Worm (Caenorhabditis elegans): ENCODE data around the gene F27E5.3.

The F27E5.3 gene

DNA sequence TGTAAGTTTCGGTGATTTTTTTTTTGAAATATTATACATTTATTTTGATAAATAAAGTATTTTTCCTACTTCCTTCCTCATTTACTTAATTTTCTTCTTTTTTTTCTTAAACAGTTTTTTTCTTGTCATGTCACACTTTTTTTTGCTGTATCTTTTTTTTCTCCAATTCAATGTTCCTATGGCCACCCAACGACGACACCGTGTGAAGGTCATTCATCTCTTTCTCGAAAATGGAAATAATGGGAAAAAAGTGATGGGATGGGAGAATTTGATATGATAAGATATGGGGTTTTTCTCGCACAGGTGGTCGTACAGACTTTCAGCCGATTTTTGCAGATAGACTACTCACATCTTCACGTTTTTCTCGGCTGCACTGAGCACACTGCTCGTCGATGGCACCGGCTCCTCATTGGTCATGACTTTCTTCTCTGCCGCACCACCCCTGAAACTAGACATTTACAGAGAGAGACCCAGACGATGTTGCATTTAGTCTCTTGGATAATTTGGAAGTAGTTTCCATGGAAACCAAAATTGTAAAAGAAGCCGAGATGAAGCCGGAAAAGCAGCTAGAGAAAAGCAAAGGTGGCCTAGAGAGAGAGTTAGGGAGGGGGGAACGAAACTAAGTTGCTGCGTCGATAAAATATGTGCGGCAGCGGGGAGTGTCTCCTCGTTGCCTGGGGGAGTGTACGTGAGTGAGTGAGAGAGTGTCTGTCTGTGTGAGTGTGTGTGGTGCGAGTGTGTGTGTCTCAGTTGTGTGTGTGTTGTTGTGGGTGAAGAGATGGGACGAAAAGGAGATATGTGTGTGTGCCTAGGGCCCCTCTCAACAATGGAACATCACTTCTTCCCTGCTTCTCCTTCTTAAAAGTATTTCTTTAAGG lies 25.2 kb upstream of the F27E5.3 start, which contains the start of gene daf-19:
Gene daf-19 (minus strand): TSS at position 442 of the 878 bp plus-strand sequence.
- TF ChIP-seq hnd-1 (tag; optimal IDR thresholded peaks at IDR 0.05) (peak; percentile 24), scrt-1 (GFP tag; IDR thresholded peaks at IDR 0.05) (peak; percentile 73; the same call in 1 of the 2 replicates), flt-1 (GFP tag; IDR thresholded peaks at IDR 0.05) (peak; percentile 17; the same call in 1 of the 2 replicates), pes-1 (GFP tag; IDR thresholded peaks at IDR 0.05) (no peak), ceh-36 (tag; optimal IDR thresholded peaks at IDR 0.05) (peak; percentile 47), tbx-11 (GFP tag; IDR thresholded peaks at IDR 0.05) (no peak), ets-7 (tag; optimal IDR thresholded peaks at IDR 0.05) (no peak), aly-1 (tag; optimal IDR thresholded peaks at IDR 0.05) (peak; percentile 87), tra-4 (tag; optimal IDR thresholded peaks at IDR 0.05) (peak; percentile 62), ceh-13 (GFP tag; optimal IDR thresholded peaks at IDR 0.05) (no peak), hmbx-1 (tag; optimal IDR thresholded peaks at IDR 0.05) (peak; percentile 26), ama-1 (optimal IDR thresholded peaks at IDR 0.05) (no peak), hmg-4 (GFP tag; optimal IDR thresholded peaks at IDR 0.05) (peak; percentile 93), tbx-37 (GFP tag; conservative IDR thresholded peaks at IDR 0.05) (no peak), F13C5.2 (tag; optimal IDR thresholded peaks at IDR 0.05) (peak; percentile 77), sea-1 (GFP tag; conservative IDR thresholded peaks at IDR 0.05) (0 out of 2 replicates have a peak, but pooled peaks have one; percentile 39), B0310.2 (tag; optimal IDR thresholded peaks at IDR 0.05) (peak; percentile 52)

- TF ChIP-seq sea-1 (GFP tag; conservative IDR thresholded peaks at IDR 0.05), result no peak
- no peak for TF ChIP-seq scrt-1 (GFP tag; IDR thresholded peaks at IDR 0.05)
- TF ChIP-seq tbx-37 (GFP tag; conservative IDR thresholded peaks at IDR 0.05), result no peak
- TF ChIP-seq hnd-1 (tag; optimal IDR thresholded peaks at IDR 0.05), result no peak
These were observed 23.7 kb upstream of the F27E5.3 start for ce11 chrII:10167731-10168130.

DNA sequence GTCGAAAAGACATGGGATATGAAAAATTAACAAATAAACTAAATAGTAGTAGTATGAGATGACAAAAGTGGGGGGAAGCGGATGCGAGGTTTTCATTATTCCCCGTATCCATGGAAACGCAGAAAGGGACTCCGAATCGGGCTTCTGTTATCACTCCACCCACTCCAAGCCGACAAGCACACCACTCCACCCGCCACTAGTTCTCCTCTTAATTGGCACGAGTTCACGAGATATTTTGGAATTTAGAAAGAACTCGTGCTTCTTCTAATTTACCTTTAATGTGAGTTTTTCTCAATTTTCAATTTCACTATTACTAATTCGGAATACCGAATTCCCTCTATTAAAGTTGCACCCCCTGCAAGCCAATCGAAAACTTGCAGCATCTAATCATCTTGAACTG lies 22.4 kb upstream of the F27E5.3 start:
- no peak for TF ChIP-seq tra-4 (tag; optimal IDR thresholded peaks at IDR 0.05)
- no peak for TF ChIP-seq tbx-11 (GFP tag; IDR thresholded peaks at IDR 0.05)
- TF ChIP-seq sea-1 (GFP tag; conservative IDR thresholded peaks at IDR 0.05), result no peak
- no peak for TF ChIP-seq pes-1 (GFP tag; IDR thresholded peaks at IDR 0.05)
- TF ChIP-seq ets-7 (tag; optimal IDR thresholded peaks at IDR 0.05), result no peak
- no peak for TF ChIP-seq hmg-4 (GFP tag; optimal IDR thresholded peaks at IDR 0.05)
- TF ChIP-seq hnd-1 (tag; optimal IDR thresholded peaks at IDR 0.05), result no peak
- no peak for TF ChIP-seq B0310.2 (tag; optimal IDR thresholded peaks at IDR 0.05)
- TF ChIP-seq F13C5.2 (tag; optimal IDR thresholded peaks at IDR 0.05), result no peak
- no peak for TF ChIP-seq hmbx-1 (tag; optimal IDR thresholded peaks at IDR 0.05)
- TF ChIP-seq aly-1 (tag; optimal IDR thresholded peaks at IDR 0.05), result no peak
- TF ChIP-seq flt-1 (GFP tag; IDR thresholded peaks at IDR 0.05), result no peak
- TF ChIP-seq ama-1 (optimal IDR thresholded peaks at IDR 0.05), result no peak
- TF ChIP-seq ceh-36 (tag; optimal IDR thresholded peaks at IDR 0.05), result no peak
- no peak for TF ChIP-seq ceh-13 (GFP tag; optimal IDR thresholded peaks at IDR 0.05)
- no peak for TF ChIP-seq tbx-37 (GFP tag; conservative IDR thresholded peaks at IDR 0.05)
- TF ChIP-seq scrt-1 (GFP tag; IDR thresholded peaks at IDR 0.05), result no peak

DNA sequence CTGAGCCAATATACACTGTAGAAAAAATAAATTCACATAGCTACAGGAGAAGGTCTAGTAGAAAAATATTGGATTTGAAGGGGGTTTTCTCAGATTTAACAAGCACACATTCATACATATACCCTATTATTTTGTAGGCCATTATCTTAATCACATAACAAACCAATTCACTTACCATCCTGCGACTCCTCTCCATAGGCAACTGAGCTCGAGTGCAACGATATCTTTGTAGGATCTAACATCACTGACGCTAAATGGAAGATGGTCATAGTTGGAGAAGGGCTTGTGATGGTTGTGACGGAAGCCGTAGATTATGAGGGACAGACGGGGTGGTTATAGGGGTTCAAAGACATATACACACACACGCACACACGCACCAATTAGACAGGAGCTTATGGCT lies 20.1 kb upstream of the F27E5.3 start:
- TF ChIP-seq F13C5.2 (tag; optimal IDR thresholded peaks at IDR 0.05) (no peak), ceh-36 (tag; optimal IDR thresholded peaks at IDR 0.05) (no peak), flt-1 (GFP tag; IDR thresholded peaks at IDR 0.05) (no peak), ama-1 (optimal IDR thresholded peaks at IDR 0.05) (no peak), hmg-4 (GFP tag; optimal IDR thresholded peaks at IDR 0.05) (no peak), hnd-1 (tag; optimal IDR thresholded peaks at IDR 0.05) (no peak)

- peak; percentile 50; the same call in 1 of the 2 replicates for TF ChIP-seq tbx-11 (GFP tag; IDR thresholded peaks at IDR 0.05)
- no peak for TF ChIP-seq tra-4 (tag; optimal IDR thresholded peaks at IDR 0.05)
These were observed 18.8 kb upstream of the F27E5.3 start for ce11 chrII:10162785-10163184.

ce11 chrII:10155106-10155505 lies 11.1 kb upstream of the F27E5.3 start, which contains the start of gene nlp-63:
TSS of gene nlp-63 (plus strand) at chrII:10155406.
- TF ChIP-seq aly-1 (tag; optimal IDR thresholded peaks at IDR 0.05), result no peak
- no peak for TF ChIP-seq hnd-1 (tag; optimal IDR thresholded peaks at IDR 0.05)
- TF ChIP-seq ceh-36 (tag; optimal IDR thresholded peaks at IDR 0.05), result no peak
- no peak for TF ChIP-seq tbx-37 (GFP tag; conservative IDR thresholded peaks at IDR 0.05)
- TF ChIP-seq hmg-4 (GFP tag; optimal IDR thresholded peaks at IDR 0.05), result no peak
- no peak for TF ChIP-seq tra-4 (tag; optimal IDR thresholded peaks at IDR 0.05)
- TF ChIP-seq sea-1 (GFP tag; conservative IDR thresholded peaks at IDR 0.05), result no peak

- no peak for TF ChIP-seq scrt-1 (GFP tag; IDR thresholded peaks at IDR 0.05)
- TF ChIP-seq ama-1 (optimal IDR thresholded peaks at IDR 0.05), result no peak
- TF ChIP-seq ceh-13 (GFP tag; optimal IDR thresholded peaks at IDR 0.05), result no peak
- no peak for TF ChIP-seq sea-1 (GFP tag; conservative IDR thresholded peaks at IDR 0.05)
- no peak for TF ChIP-seq aly-1 (tag; optimal IDR thresholded peaks at IDR 0.05)
- TF ChIP-seq hmbx-1 (tag; optimal IDR thresholded peaks at IDR 0.05), result no peak
- TF ChIP-seq ets-7 (tag; optimal IDR thresholded peaks at IDR 0.05), result no peak
- no peak for TF ChIP-seq tbx-11 (GFP tag; IDR thresholded peaks at IDR 0.05)
- no peak for TF ChIP-seq ceh-36 (tag; optimal IDR thresholded peaks at IDR 0.05)
- TF ChIP-seq tbx-37 (GFP tag; conservative IDR thresholded peaks at IDR 0.05), result no peak
- TF ChIP-seq B0310.2 (tag; optimal IDR thresholded peaks at IDR 0.05), result no peak
- no peak for TF ChIP-seq flt-1 (GFP tag; IDR thresholded peaks at IDR 0.05)
- no peak for TF ChIP-seq hnd-1 (tag; optimal IDR thresholded peaks at IDR 0.05)
- TF ChIP-seq tra-4 (tag; optimal IDR thresholded peaks at IDR 0.05), result no peak
- no peak for TF ChIP-seq F13C5.2 (tag; optimal IDR thresholded peaks at IDR 0.05)
These were observed 3.5 kb upstream of the F27E5.3 start for ce11 chrII:10147502-10147901.

Measured in whole organism, early embryonic.